Worm (Caenorhabditis elegans) whole organism, L4/young adult: ENCODE measurements around the gene cyp-33E3.

Experiments used
- W03F9.2 ChIP-seq: fragments of 150-350 bp; optimal IDR thresholded peaks from 2 replicates; lab custom pipeline; 2014; ENCODE audit warnings: missing biosample characterization, missing genetic modification characterization
- dao-5 ChIP-seq: sonication (generic microtip); optimal IDR thresholded peaks from 2 replicates; lab custom pipeline; 2016; ENCODE audit warnings: missing genotype, missing genetic modification characterization, moderate library complexity, missing compliant biosample characterization
- him-1 ChIP-seq: sonication (generic microtip); optimal IDR thresholded peaks from 2 replicates; lab custom pipeline; 2016; ENCODE audit warnings: missing genotype, missing genetic modification reagents, missing genetic modification characterization, missing compliant biosample characterization

Gene cyp-33E3

ce11 chrIV:8614680-8615079, at the start of gene cyp-33E3:
Gene cyp-33E3, plus strand, starts transcription at chrIV:8614995.
- TF ChIP-seq W03F9.2 (tag; lab: Kevin White, UChicago) (no peak), him-1 (tag; lab: Kevin White, UChicago) (no peak), dao-5 (tag; lab: Kevin White, UChicago) (no peak)

- TF ChIP-seq him-1 (tag; lab: Kevin White, UChicago): no peak
- no peak for TF ChIP-seq dao-5 (tag; lab: Kevin White, UChicago)
- no peak for TF ChIP-seq W03F9.2 (tag; lab: Kevin White, UChicago)
These were observed 44.5 kb upstream of the cyp-33E3 start, which contains the start of gene Y59H11AM.4 for ce11 chrIV:8570253-8570652. Gene Y59H11AM.4, minus strand, starts transcription at chrIV:8570353.

ce11 chrIV:8570719-8571118, 44.1 kb upstream of the cyp-33E3 start:
- TF ChIP-seq him-1 (tag; lab: Kevin White, UChicago) (no peak), dao-5 (tag; lab: Kevin White, UChicago) (no peak), W03F9.2 (tag; lab: Kevin White, UChicago) (no peak)

- no peak for TF ChIP-seq W03F9.2 (tag; lab: Kevin White, UChicago)
- no peak for TF ChIP-seq dao-5 (tag; lab: Kevin White, UChicago)
- no peak for TF ChIP-seq him-1 (tag; lab: Kevin White, UChicago)
These were observed 43.7 kb upstream of the cyp-33E3 start, which contains the start of gene Y59H11AM.1 for ce11 chrIV:8571138-8571537. Gene Y59H11AM.1, plus strand, starts transcription at chrIV:8571438.

ce11 chrIV:8585076-8586033, 29.4 kb upstream of the cyp-33E3 start, which contains the start of gene catp-7:
Gene catp-7, plus strand, starts transcription at chrIV:8585983.
- TF ChIP-seq him-1 (tag; lab: Kevin White, UChicago) (no peak), dao-5 (tag; lab: Kevin White, UChicago) (no peak), W03F9.2 (tag; lab: Kevin White, UChicago) (no peak)

- no peak for TF ChIP-seq him-1 (tag; lab: Kevin White, UChicago)
- TF ChIP-seq dao-5 (tag; lab: Kevin White, UChicago): no peak
- TF ChIP-seq W03F9.2 (tag; lab: Kevin White, UChicago): no peak
These were observed 27.7 kb upstream of the cyp-33E3 start for ce11 chrIV:8587057-8587456.

ce11 chrIV:8587605-8588004, 27.2 kb upstream of the cyp-33E3 start:
- TF ChIP-seq him-1 (tag; lab: Kevin White, UChicago) (no peak), dao-5 (tag; lab: Kevin White, UChicago) (no peak), W03F9.2 (tag; lab: Kevin White, UChicago) (no peak)

- TF ChIP-seq W03F9.2 (tag; lab: Kevin White, UChicago): no peak
- no peak for TF ChIP-seq him-1 (tag; lab: Kevin White, UChicago)
- TF ChIP-seq dao-5 (tag; lab: Kevin White, UChicago): no peak
These were observed 19.5 kb upstream of the cyp-33E3 start, which contains the start of gene Y59H11AR.3 for ce11 chrIV:8595317-8595716. Gene Y59H11AR.3, minus strand, starts transcription at chrIV:8595417.

ce11 chrIV:8595767-8596166, 19.0 kb upstream of the cyp-33E3 start, which contains the start of gene clec-181:
Gene clec-181, plus strand, starts transcription at chrIV:8596067.
- TF ChIP-seq W03F9.2 (tag; lab: Kevin White, UChicago) (no peak), him-1 (tag; lab: Kevin White, UChicago) (no peak), dao-5 (tag; lab: Kevin White, UChicago) (no peak)

ce11 chrIV:8597504-8597903, 17.3 kb upstream of the cyp-33E3 start:
- no peak for TF ChIP-seq dao-5 (tag; lab: Kevin White, UChicago)
- TF ChIP-seq him-1 (tag; lab: Kevin White, UChicago): no peak
- TF ChIP-seq W03F9.2 (tag; lab: Kevin White, UChicago): no peak

- TF ChIP-seq dao-5 (tag; lab: Kevin White, UChicago) (no peak), him-1 (tag; lab: Kevin White, UChicago) (no peak), W03F9.2 (tag; lab: Kevin White, UChicago) (no peak)
These were observed 14.0 kb upstream of the cyp-33E3 start, which contains the start of gene Y59H11AR.4 for ce11 chrIV:8600712-8601330. Gene Y59H11AR.4, minus strand, starts transcription at chrIV:8600762.

- TF ChIP-seq W03F9.2 (tag; lab: Kevin White, UChicago) (no peak), dao-5 (tag; lab: Kevin White, UChicago) (no peak), him-1 (tag; lab: Kevin White, UChicago) (no peak)
These were observed 11.9 kb upstream of the cyp-33E3 start, which contains the start of gene Y59H11AR.10 for ce11 chrIV:8602877-8603276. Gene Y59H11AR.10, plus strand, starts transcription at chrIV:8603177.

- TF ChIP-seq him-1 (tag; lab: Kevin White, UChicago): no peak
- TF ChIP-seq W03F9.2 (tag; lab: Kevin White, UChicago): no peak
- TF ChIP-seq dao-5 (tag; lab: Kevin White, UChicago): no peak
These were observed 9.6 kb upstream of the cyp-33E3 start for ce11 chrIV:8605217-8605616.
